Fruit fly (Drosophila melanogaster) whole organism, embryonic: ENCODE data around the gene CG5087.
A peak's percentile ranks its signal among the peaks of the same experiment; 100 is the strongest.

ENCODE experiments used
- Aef1 ChIP-seq: fragments of 200-800 bp; sonication (Bioruptor generic); IDR thresholded peaks from 3 replicates; pipeline ENCODE4 v1.3.6; 2022; ENCODE audit warnings: missing biosample characterization, missing genetic modification characterization
- Atf6 ChIP-seq: fragments of 200-800 bp; sonication (Bioruptor generic); IDR thresholded peaks from 2 replicates; pipeline ENCODE4 v1.3.6; 2022; ENCODE audit warnings: missing biosample characterization, missing genetic modification characterization
- Bgb ChIP-seq: fragments of 200-800 bp; sonication (Bioruptor generic); IDR thresholded peaks from 2 replicates; pipeline ENCODE4 v1.3.6; 2022; ENCODE audit warnings: missing biosample characterization, missing genetic modification characterization; ENCODE audit not compliant: partially characterized antibody
- BtbVII ChIP-seq: fragments of 200-800 bp; sonication (Bioruptor generic); optimal IDR thresholded peaks from 3 replicates; lab custom pipeline; 2017; ENCODE audit warnings: missing biosample characterization, mild to moderate bottlenecking, missing genetic modification characterization
- CG10274 ChIP-seq: fragments of 200-800 bp; sonication (Bioruptor generic); optimal IDR thresholded peaks from 3 replicates; lab custom pipeline; 2017; ENCODE audit warnings: missing biosample characterization, mild to moderate bottlenecking, missing genetic modification characterization
- CG11247 ChIP-seq: fragments of 200-800 bp; sonication (Bioruptor generic); IDR thresholded peaks from 2 replicates; pipeline ENCODE4 v1.3.6; 2022; ENCODE audit warnings: missing biosample characterization, missing genetic modification characterization
- CG11398 ChIP-seq: fragments of 200-800 bp; sonication (Bioruptor generic); optimal IDR thresholded peaks from 2 replicates; lab custom pipeline; 2016; ENCODE audit warnings: missing biosample characterization, missing genetic modification characterization
- CG12744 ChIP-seq: fragments of 200-800 bp; sonication (Bioruptor generic); optimal IDR thresholded peaks from 2 replicates; lab custom pipeline; 2016; ENCODE audit warnings: missing biosample characterization, missing genetic modification characterization
- CG13424 ChIP-seq: fragments of 200-800 bp; sonication (Bioruptor generic); optimal IDR thresholded peaks from 2 replicates; lab custom pipeline; 2019; ENCODE audit warnings: missing biosample characterization, mild to moderate bottlenecking, missing genetic modification characterization, moderate library complexity
- CG13624 ChIP-seq: fragments of 200-800 bp; sonication (Bioruptor generic); optimal IDR thresholded peaks from 2 replicates; lab custom pipeline; 2016; ENCODE audit warnings: missing biosample characterization, missing genetic modification characterization
- CG14014 ChIP-seq: fragments of 200-800 bp; sonication (Bioruptor generic); IDR thresholded peaks from 2 replicates; pipeline ENCODE4 v1.3.6; 2022; ENCODE audit warnings: missing biosample characterization, missing genetic modification characterization
- CG14441 ChIP-seq: fragments of 200-800 bp; sonication (Bioruptor generic); IDR thresholded peaks from 2 replicates; pipeline ENCODE4 v1.3.6; 2022; ENCODE audit warnings: missing biosample characterization, missing genetic modification characterization
- CG15479 ChIP-seq: fragments of 200-800 bp; sonication (Bioruptor generic); optimal IDR thresholded peaks from 3 replicates; lab custom pipeline; 2019; ENCODE audit warnings: missing biosample characterization, mild to moderate bottlenecking, missing genetic modification characterization, moderate library complexity
- CG18599 ChIP-seq: fragments of 200-800 bp; sonication (Bioruptor generic); optimal IDR thresholded peaks from 3 replicates; lab custom pipeline; 2017; ENCODE audit warnings: missing biosample characterization, missing genetic modification characterization, mild to moderate bottlenecking, moderate library complexity, missing genetic modification reagents
- CG2120 ChIP-seq: fragments of 200-800 bp; sonication (Bioruptor generic); optimal IDR thresholded peaks from 3 replicates; lab custom pipeline; 2016; ENCODE audit warnings: missing biosample characterization, missing genetic modification characterization
- CG2889 ChIP-seq: fragments of 200-800 bp; sonication (Bioruptor generic); IDR thresholded peaks from 3 replicates; pipeline ENCODE4 v1.3.6; 2022; ENCODE audit warnings: missing biosample characterization, missing genetic modification characterization
- CG32532 ChIP-seq: fragments of 200-800 bp; sonication (Bioruptor generic); IDR thresholded peaks from 2 replicates; pipeline ENCODE4 v1.3.6; 2022; ENCODE audit warnings: missing biosample characterization, missing genetic modification characterization
- CG4282 ChIP-seq: fragments of 200-800 bp; sonication (Bioruptor generic); optimal IDR thresholded peaks from 2 replicates; lab custom pipeline; 2016; ENCODE audit warnings: missing biosample characterization, missing genetic modification characterization
- CG6254 ChIP-seq: fragments of 200-800 bp; sonication (Bioruptor generic); optimal IDR thresholded peaks from 3 replicates; lab custom pipeline; 2017; ENCODE audit warnings: mild to moderate bottlenecking, missing biosample characterization, missing genetic modification reagents, missing genetic modification characterization
- CG9215 ChIP-seq: fragments of 200-800 bp; sonication (Bioruptor generic); IDR thresholded peaks from 2 replicates; pipeline ENCODE4 v1.3.6; 2022; ENCODE audit warnings: missing biosample characterization, missing genetic modification characterization
- CG9727 ChIP-seq: fragments of 200-800 bp; sonication (Bioruptor generic); optimal IDR thresholded peaks from 3 replicates; lab custom pipeline; 2017; ENCODE audit warnings: missing biosample characterization, mild to moderate bottlenecking, missing genetic modification characterization
- CG9817 ChIP-seq: fragments of 200-800 bp; sonication (Bioruptor generic); optimal IDR thresholded peaks from 2 replicates; lab custom pipeline; 2018; ENCODE audit warnings: missing biosample characterization, mild to moderate bottlenecking, missing genetic modification characterization, moderate library complexity
- CG9932 ChIP-seq: fragments of 200-800 bp; sonication (Bioruptor generic); IDR thresholded peaks from 2 replicates; pipeline ENCODE4 v1.3.6; 2022; ENCODE audit warnings: missing biosample characterization, missing genetic modification characterization
- Dip2 ChIP-seq: fragments of 200-800 bp; sonication (Bioruptor generic); IDR thresholded peaks from 2 replicates; pipeline ENCODE4 v1.3.6; 2022; ENCODE audit warnings: missing biosample characterization, missing genetic modification characterization
- Doc2 ChIP-seq: fragments of 200-800 bp; sonication (Bioruptor generic); IDR thresholded peaks from 2 replicates; pipeline ENCODE4 v1.3.6; 2022; ENCODE audit warnings: missing biosample characterization, missing genetic modification characterization
- HLH54F ChIP-seq: fragments of 200-800 bp; sonication (Bioruptor generic); optimal IDR thresholded peaks from 3 replicates; lab custom pipeline; 2016; ENCODE audit warnings: missing biosample characterization, missing genetic modification characterization
- Hmx ChIP-seq: fragments of 200-800 bp; sonication (Bioruptor generic); optimal IDR thresholded peaks from 2 replicates; lab custom pipeline; 2016; ENCODE audit warnings: missing biosample characterization, missing genetic modification characterization
- Lhr ChIP-seq: fragments of 200-800 bp; sonication (Bioruptor generic); optimal IDR thresholded peaks from 3 replicates; lab custom pipeline; 2017; ENCODE audit warnings: mild to moderate bottlenecking, missing biosample characterization, missing genetic modification reagents, missing genetic modification characterization
- NFAT ChIP-seq: fragments of 200-800 bp; sonication (Bioruptor generic); IDR thresholded peaks from 2 replicates; pipeline ENCODE4 v1.3.6; 2022; ENCODE audit warnings: missing biosample characterization, missing genetic modification characterization
- Rfx ChIP-seq: fragments of 200-800 bp; sonication (Bioruptor generic); IDR thresholded peaks from 2 replicates; pipeline ENCODE4 v1.3.6; 2022; ENCODE audit warnings: missing biosample characterization, missing genetic modification characterization
- Vsx1 ChIP-seq: fragments of 200-800 bp; sonication (Bioruptor generic); optimal IDR thresholded peaks from 2 replicates; lab custom pipeline; 2017; ENCODE audit warnings: missing biosample characterization, mild to moderate bottlenecking, missing genetic modification characterization, missing genetic modification reagents
- ap ChIP-seq: fragments of 200-800 bp; sonication (Bioruptor generic); IDR thresholded peaks from 2 replicates; pipeline ENCODE4 v1.3.6; 2022; ENCODE audit warnings: missing biosample characterization, missing genetic modification characterization
- ato ChIP-seq: fragments of 200-800 bp; sonication (Bioruptor generic); IDR thresholded peaks from 2 replicates; pipeline ENCODE4 v1.3.6; 2022; ENCODE audit warnings: missing biosample characterization, missing genetic modification characterization; ENCODE audit not compliant: partially characterized antibody
- bigmax ChIP-seq: fragments of 200-800 bp; sonication (Bioruptor generic); optimal IDR thresholded peaks from 2 replicates; lab custom pipeline; 2018; ENCODE audit warnings: missing biosample characterization, mild to moderate bottlenecking, missing genetic modification characterization
- bsh ChIP-seq, 2 experiments: fragments of 200-800 bp; sonication (Bioruptor generic); optimal IDR thresholded peaks; 2 replicates each; lab custom pipeline; 2017 to 2018; ENCODE audit warnings: mild to moderate bottlenecking in 2 of 2, missing biosample characterization in 2 of 2, missing genetic modification characterization in 2 of 2, moderate library complexity in 1 of 2
- croc ChIP-seq: fragments of 200-800 bp; sonication (Bioruptor generic); conservative IDR thresholded peaks from 3 replicates; pipeline ENCODE4 v1.3.6; 2022; ENCODE audit warnings: missing biosample characterization, missing genetic modification characterization
- emc ChIP-seq: fragments of 200-800 bp; sonication (Bioruptor generic); optimal IDR thresholded peaks from 2 replicates; lab custom pipeline; 2016; ENCODE audit warnings: missing biosample characterization, missing genetic modification characterization
- gem ChIP-seq: fragments of 200-800 bp; sonication (Bioruptor generic); optimal IDR thresholded peaks from 2 replicates; lab custom pipeline; 2019; ENCODE audit warnings: missing biosample characterization, mild to moderate bottlenecking, missing genetic modification characterization, moderate library complexity
- grn ChIP-seq: fragments of 200-800 bp; sonication (Bioruptor generic); optimal IDR thresholded peaks from 3 replicates; lab custom pipeline; 2017; ENCODE audit warnings: missing biosample characterization, missing genetic modification characterization
- gsb ChIP-seq: fragments of 200-800 bp; sonication (Bioruptor generic); IDR thresholded peaks from 2 replicates; pipeline ENCODE4 v1.3.6; 2022; ENCODE audit warnings: missing biosample characterization, missing genetic modification characterization
- jumu ChIP-seq: fragments of 200-800 bp; sonication (Bioruptor generic); optimal IDR thresholded peaks from 3 replicates; lab custom pipeline; 2016; ENCODE audit warnings: missing biosample characterization, missing genetic modification characterization
- nerfin-2 ChIP-seq: fragments of 200-800 bp; sonication (Bioruptor generic); IDR thresholded peaks from 2 replicates; pipeline ENCODE4 v1.3.6; 2022; ENCODE audit warnings: missing biosample characterization, missing genetic modification characterization; ENCODE audit not compliant: partially characterized antibody
- nom ChIP-seq: fragments of 200-800 bp; sonication (Bioruptor generic); optimal IDR thresholded peaks from 2 replicates; lab custom pipeline; 2017; ENCODE audit warnings: missing biosample characterization, missing genetic modification characterization, mild to moderate bottlenecking, moderate library complexity, missing genetic modification reagents
- pros ChIP-seq: fragments of 200-800 bp; sonication (Bioruptor generic); optimal IDR thresholded peaks from 3 replicates; lab custom pipeline; 2019; ENCODE audit warnings: missing biosample characterization, mild to moderate bottlenecking, missing genetic modification characterization, moderate library complexity
- ranshi ChIP-seq: fragments of 200-800 bp; sonication (Bioruptor generic); IDR thresholded peaks from 2 replicates; pipeline ENCODE4 v1.3.6; 2022; ENCODE audit warnings: missing biosample characterization, missing genetic modification characterization
- sens ChIP-seq: fragments of 200-800 bp; sonication (Bioruptor generic); peaks from one replicate; lab custom pipeline; 2016; ENCODE audit warnings: missing biosample characterization, missing genetic modification characterization
- slou ChIP-seq: fragments of 200-800 bp; sonication (Bioruptor generic); optimal IDR thresholded peaks from 3 replicates; lab custom pipeline; 2016; ENCODE audit warnings: missing biosample characterization, missing genetic modification characterization
- sug ChIP-seq: fragments of 200-800 bp; optimal IDR thresholded peaks from 2 replicates; lab custom pipeline; 2019; ENCODE audit warnings: missing biosample characterization, mild to moderate bottlenecking, missing genetic modification characterization, moderate library complexity
- tgo ChIP-seq: fragments of 200-800 bp; sonication (Bioruptor generic); IDR thresholded peaks from 3 replicates; pipeline ENCODE4 v1.3.6; 2022; ENCODE audit warnings: missing biosample characterization, missing genetic modification characterization
- vvl ChIP-seq: fragments of 200-800 bp; sonication (Bioruptor generic); IDR thresholded peaks from 2 replicates; pipeline ENCODE4 v1.3.6; 2022; ENCODE audit warnings: missing biosample characterization, missing genetic modification characterization

The CG5087 gene

DNA sequence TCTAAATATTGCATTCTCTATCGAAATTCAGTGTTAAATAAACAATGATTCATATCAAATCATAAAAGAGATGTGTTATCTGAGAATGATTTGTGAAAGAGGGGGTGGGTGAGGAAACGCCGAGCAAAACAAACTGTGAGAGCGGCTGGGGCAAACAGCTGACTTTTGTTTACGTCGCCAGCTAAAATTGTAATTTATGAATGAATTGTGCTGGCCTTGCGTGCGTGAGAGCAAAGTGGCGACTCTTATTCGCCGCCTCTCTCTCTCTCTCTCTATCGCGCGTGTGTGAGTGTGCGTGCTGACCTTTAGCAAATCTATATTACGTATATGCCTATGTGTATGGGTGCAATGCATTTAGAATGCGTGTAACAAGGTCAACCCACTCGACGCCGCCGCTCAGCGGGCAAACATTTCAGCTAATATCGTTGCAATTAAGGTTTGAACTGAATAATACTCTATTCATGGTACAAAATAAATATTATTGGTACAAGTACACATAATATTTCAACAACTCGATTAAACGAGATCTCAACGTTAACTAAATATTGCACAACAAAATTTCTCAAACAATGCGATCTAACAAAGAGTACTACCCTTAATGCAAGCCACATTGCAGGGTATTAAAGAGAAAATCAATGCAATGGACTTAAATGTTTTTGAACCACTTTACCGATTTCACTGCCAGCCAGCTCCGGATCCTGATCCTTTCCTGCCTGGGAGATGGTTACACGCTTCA lies 19.1 kb upstream of the CG5087 start (continued):
- TF ChIP-seq pros (GFP tag; lab: Kevin White, UChicago) (no peak), vvl (peak; percentile 24; the same call in 1 of the 2 replicates), CG32532 (GFP tag; lab: Robert Waterston, UW) (no peak), nerfin-2 (GFP tag; lab: Robert Waterston, UW) (no peak), nom (GFP tag; lab: Kevin White, UChicago) (no peak), CG2120 (GFP tag; lab: Kevin White, UChicago) (no peak), CG11247 (GFP tag; lab: Robert Waterston, UW) (no peak), sens (peak; percentile 85), Atf6 (0 out of 2 replicates have a peak, but pooled peaks have one; percentile 18), CG9817 (tag; lab: Kevin White, UChicago) (no peak), grn (GFP tag; lab: Kevin White, UChicago) (peak; percentile 71), CG13424 (tag; lab: Kevin White, UChicago) (no peak), CG18599 (GFP tag; lab: Kevin White, UChicago) (no peak), CG9727 (GFP tag; lab: Kevin White, UChicago) (no peak), CG10274 (GFP tag; lab: Kevin White, UChicago) (no peak), sug (peak; percentile 15), CG4282 (GFP tag; lab: Kevin White, UChicago) (no peak), Doc2 (GFP tag; lab: Robert Waterston, UW) (0 out of 2 replicates have a peak, but pooled peaks have one; percentile 18), ranshi (GFP tag; lab: Robert Waterston, UW) (no peak), Rfx (no peak), bsh (GFP tag; optimal IDR thresholded peaks at IDR 0.05; lab: Kevin White, UChicago) (peak in 1 of 2 experiments; percentile 47), CG9932 (GFP tag; lab: Robert Waterston, UW) (no peak), Lhr (no peak), CG13624 (GFP tag; lab: Kevin White, UChicago) (no peak), Aef1 (GFP tag; lab: Robert Waterston, UW) (no peak), Vsx1 (GFP tag; lab: Kevin White, UChicago) (no peak), CG14441 (GFP tag; lab: Robert Waterston, UW) (peak; percentile 42; the same call in 1 of the 2 replicates), gem (peak; percentile 46), emc (GFP tag; lab: Kevin White, UChicago) (no peak), CG11398 (GFP tag; lab: Kevin White, UChicago) (no peak), Bgb (GFP tag; lab: Robert Waterston, UW) (no peak), jumu (GFP tag; lab: Kevin White, UChicago) (no peak), CG6254 (GFP tag; lab: Kevin White, UChicago) (no peak), BtbVII (GFP tag; lab: Kevin White, UChicago) (no peak), Dip2 (no peak), CG12744 (no peak), slou (GFP tag; lab: Kevin White, UChicago) (no peak), ap (no peak), tgo (GFP tag; lab: Robert Waterston, UW) (no peak; the same call in 2 of the 3 replicates), CG9215 (GFP tag; lab: Robert Waterston, UW) (no peak), Hmx (GFP tag; lab: Kevin White, UChicago) (no peak), bigmax (no peak), CG14014 (no peak), gsb (GFP tag; lab: Robert Waterston, UW) (no peak), NFAT (GFP tag; lab: Robert Waterston, UW) (no peak), CG2889 (GFP tag; lab: Robert Waterston, UW) (no peak), ato (GFP tag; lab: Robert Waterston, UW) (no peak), CG15479 (GFP tag; lab: Kevin White, UChicago) (peak; percentile 85), croc (GFP tag; lab: Robert Waterston, UW) (no peak), HLH54F (GFP tag; lab: Kevin White, UChicago) (no peak)
